Worm (Caenorhabditis elegans) whole organism, L1 larva: ENCODE results near the gene K01G12.22.

Experiments used
- C16A3.4 ChIP-seq: fragments of 150-350 bp; optimal IDR thresholded peaks from 2 replicates; lab custom pipeline; 2014; ENCODE audit warnings: missing biosample characterization, missing genetic modification characterization
- C34B4.2 ChIP-seq: sonication (generic microtip); optimal IDR thresholded peaks from 2 replicates; lab custom pipeline; 2017; ENCODE audit warnings: mild to moderate bottlenecking, missing genetic modification characterization, missing compliant biosample characterization
- Y116A8C.19 ChIP-seq: sonication (generic microtip); optimal IDR thresholded peaks from 2 replicates; lab custom pipeline; 2016; ENCODE audit warnings: missing compliant biosample characterization, missing genetic modification characterization, borderline replicate concordance
- aha-1 ChIP-seq: fragments of 150-350 bp; optimal IDR thresholded peaks from 2 replicates; lab custom pipeline; 2014; ENCODE audit warnings: missing biosample characterization, missing genetic modification characterization
- ceh-63 ChIP-seq: fragments of 200-800 bp; sonication (Bioruptor generic); optimal IDR thresholded peaks from 2 replicates; lab custom pipeline; 2018; ENCODE audit warnings: mild to moderate bottlenecking, missing genetic modification characterization, missing compliant biosample characterization
- ceh-82 ChIP-seq, 3 experiments: fragments of 150-350 bp in 1 of 3; sonication (generic microtip) in 2 of 3; optimal IDR thresholded peaks; 2 replicates each; lab custom pipeline; 2014 to 2017; ENCODE audit warnings: missing biosample characterization in 3 of 3, missing genetic modification characterization in 3 of 3
- ceh-88 ChIP-seq: fragments of 200-800 bp; sonication (Bioruptor generic); IDR thresholded peaks from 2 replicates; pipeline ENCODE4 v1.3.6; 2022; ENCODE audit warnings: missing genetic modification characterization, missing compliant biosample characterization
- ceh-90 ChIP-seq: sonication (generic microtip); optimal IDR thresholded peaks from 2 replicates; lab custom pipeline; 2016; ENCODE audit warnings: missing genetic modification characterization, missing compliant biosample characterization
- dpl-1 ChIP-seq, 3 experiments: fragments of 150-350 bp in 2 of 3; sonication (generic microtip) in 1 of 3; optimal IDR thresholded peaks; 2 replicates each; lab custom pipeline; 2014 to 2017; ENCODE audit warnings: missing biosample characterization in 3 of 3, missing genetic modification characterization in 3 of 3, missing genetic modification reagents in 3 of 3
- efl-1 ChIP-seq, 4 experiments: fragments of 150-350 bp; optimal IDR thresholded peaks in 3 of 4; peaks in 1 of 4; 1 replicate in 1 of 4; 2 replicates in 3 of 4; lab custom pipeline; 2014; ENCODE audit warnings: missing biosample characterization in 2 of 4, missing genetic modification characterization in 2 of 4, missing genetic modification reagents in 2 of 4
- egl-13 ChIP-seq: sonication (generic microtip); optimal IDR thresholded peaks from 2 replicates; lab custom pipeline; 2016; ENCODE audit warnings: missing genotype, missing genetic modification reagents, missing genetic modification characterization, missing compliant biosample characterization
- elt-2 ChIP-seq: sonication (generic microtip); optimal IDR thresholded peaks from 2 replicates; lab custom pipeline; 2016; ENCODE audit warnings: missing genetic modification characterization, mild to moderate bottlenecking, inconsistent platforms, missing compliant biosample characterization, missing genetic modification reagents
- elt-3 ChIP-seq, 6 experiments: fragments of 150-350 bp in 1 of 6; sonication (generic microtip); optimal IDR thresholded peaks; 2 replicates each; lab custom pipeline; 2017 to 2018; ENCODE audit warnings: missing biosample characterization in 6 of 6, missing genetic modification characterization in 6 of 6, inconsistent platforms in 1 of 6
- ets-5 ChIP-seq: fragments of 200-800 bp; sonication (Bioruptor generic); IDR thresholded peaks from 2 replicates; pipeline ENCODE4 v1.3.6; 2022; ENCODE audit warnings: missing genetic modification characterization, missing compliant biosample characterization
- fkh-8 ChIP-seq: sonication (generic microtip); optimal IDR thresholded peaks from 2 replicates; lab custom pipeline; 2016; ENCODE audit warnings: mild to moderate bottlenecking, missing genetic modification characterization, missing compliant biosample characterization
- fos-1 ChIP-seq: fragments of 150-350 bp; optimal IDR thresholded peaks from 2 replicates; lab custom pipeline; 2014; ENCODE audit warnings: missing biosample characterization, missing genetic modification characterization
- grh-1 ChIP-seq: fragments of 200-800 bp; sonication (Bioruptor generic); IDR thresholded peaks from 2 replicates; pipeline ENCODE4 v1.3.6; 2022; ENCODE audit warnings: missing genetic modification reagents, missing genetic modification characterization, missing compliant biosample characterization
- hlh-17 ChIP-seq: fragments of 200-800 bp; sonication (Bioruptor generic); optimal IDR thresholded peaks from 2 replicates; lab custom pipeline; 2018; ENCODE audit warnings: missing genetic modification characterization, mild to moderate bottlenecking, missing compliant biosample characterization, moderate library complexity, borderline replicate concordance
- lin-13 ChIP-seq: fragments of 150-350 bp; optimal IDR thresholded peaks from 2 replicates; lab custom pipeline; 2014; ENCODE audit warnings: missing biosample characterization, missing genetic modification reagents, missing genetic modification characterization
- lin-14 ChIP-seq: fragments of 200-800 bp; sonication (Bioruptor generic); optimal IDR thresholded peaks from 2 replicates; lab custom pipeline; 2018; ENCODE audit warnings: mild to moderate bottlenecking, missing genetic modification characterization, moderate library complexity, missing compliant biosample characterization
- lin-35 ChIP-seq, 2 experiments: fragments of 150-350 bp; optimal IDR thresholded peaks; 2 replicates each; lab custom pipeline; 2014; ENCODE audit warnings: missing biosample characterization in 2 of 2, missing genetic modification characterization in 2 of 2, missing genetic modification reagents in 2 of 2
- lin-39 ChIP-seq: fragments of 150-350 bp; optimal IDR thresholded peaks from 2 replicates; lab custom pipeline; 2014; ENCODE audit warnings: missing biosample characterization, missing genetic modification reagents, missing genetic modification characterization
- lsy-2 ChIP-seq, 2 experiments: fragments of 150-350 bp; optimal IDR thresholded peaks; 2 replicates each; lab custom pipeline; 2014; ENCODE audit warnings: missing biosample characterization in 2 of 2, missing genetic modification characterization in 2 of 2
- mab-9 ChIP-seq: fragments of 200-800 bp; sonication (Bioruptor generic); IDR thresholded peaks from 2 replicates; pipeline ENCODE4 v1.3.6; 2022; ENCODE audit warnings: missing genetic modification reagents, missing genetic modification characterization, missing compliant biosample characterization
- mdl-1 ChIP-seq, 2 experiments: fragments of 150-350 bp; optimal IDR thresholded peaks; 2 replicates each; lab custom pipeline; 2014 to 2017; ENCODE audit warnings: missing biosample characterization in 2 of 2, missing genetic modification characterization in 2 of 2, inconsistent platforms in 1 of 2
- mef-2 ChIP-seq: fragments of 150-350 bp; optimal IDR thresholded peaks from 2 replicates; lab custom pipeline; 2014; ENCODE audit warnings: missing biosample characterization, missing genetic modification characterization
- mep-1 ChIP-seq: fragments of 150-350 bp; optimal IDR thresholded peaks from 2 replicates; lab custom pipeline; 2014; ENCODE audit warnings: missing biosample characterization, missing genetic modification characterization
- nhr-19 ChIP-seq: fragments of 200-800 bp; sonication (Bioruptor generic); conservative IDR thresholded peaks from 2 replicates; pipeline ENCODE4 v1.3.6; 2022; ENCODE audit warnings: missing genetic modification characterization, missing compliant biosample characterization
- nhr-20 ChIP-seq: sonication (generic microtip); optimal IDR thresholded peaks from 2 replicates; lab custom pipeline; 2016; ENCODE audit warnings: mild to moderate bottlenecking, missing genetic modification characterization, missing compliant biosample characterization
- nhr-237 ChIP-seq: fragments of 150-350 bp; optimal IDR thresholded peaks from 2 replicates; lab custom pipeline; 2014; ENCODE audit warnings: missing biosample characterization, missing genetic modification characterization
- nhr-28 ChIP-seq: fragments of 150-350 bp; optimal IDR thresholded peaks from 2 replicates; lab custom pipeline; 2014; ENCODE audit warnings: missing biosample characterization, missing genetic modification characterization
- nhr-71 ChIP-seq: sonication (generic microtip); optimal IDR thresholded peaks from 2 replicates; lab custom pipeline; 2016; ENCODE audit warnings: mild to moderate bottlenecking, missing genetic modification characterization, moderate library complexity, missing compliant biosample characterization
- nhr-77 ChIP-seq: fragments of 150-350 bp; optimal IDR thresholded peaks from 2 replicates; lab custom pipeline; 2014; ENCODE audit warnings: missing biosample characterization, missing genetic modification characterization
- nhr-84 ChIP-seq: sonication (generic microtip); optimal IDR thresholded peaks from 2 replicates; lab custom pipeline; 2017; ENCODE audit warnings: missing biosample characterization, missing genetic modification characterization
- nhr-85 ChIP-seq: sonication (generic microtip); peaks from one replicate; lab custom pipeline; 2016; ENCODE audit warnings: missing genetic modification characterization, inconsistent platforms, missing compliant biosample characterization
- nhr-90 ChIP-seq: sonication (generic microtip); optimal IDR thresholded peaks from 2 replicates; lab custom pipeline; 2016; ENCODE audit warnings: mild to moderate bottlenecking, missing genetic modification characterization, missing compliant biosample characterization; ENCODE audit not compliant: poor library complexity
- pag-3 ChIP-seq: sonication (generic microtip); optimal IDR thresholded peaks from 2 replicates; lab custom pipeline; 2017; ENCODE audit warnings: missing genetic modification characterization, mild to moderate bottlenecking, missing compliant biosample characterization, antibody characterized with exemption, borderline replicate concordance; ENCODE audit not compliant: insufficient read depth
- pax-3 ChIP-seq: fragments of 200-800 bp; sonication (Bioruptor generic); optimal IDR thresholded peaks from 2 replicates; lab custom pipeline; 2018; ENCODE audit warnings: mild to moderate bottlenecking, missing genetic modification characterization, moderate library complexity, missing compliant biosample characterization
- rnt-1 ChIP-seq: sonication (generic microtip); optimal IDR thresholded peaks from 2 replicates; lab custom pipeline; 2016; ENCODE audit warnings: mild to moderate bottlenecking, missing genetic modification characterization, moderate library complexity, missing compliant biosample characterization
- snu-23 ChIP-seq: sonication (generic microtip); optimal IDR thresholded peaks from 2 replicates; lab custom pipeline; 2016; ENCODE audit warnings: missing genetic modification characterization, missing compliant biosample characterization
- sptf-1 ChIP-seq: fragments of 150-350 bp; optimal IDR thresholded peaks from 2 replicates; lab custom pipeline; 2014; ENCODE audit warnings: missing biosample characterization, missing genetic modification characterization
- sup-37 ChIP-seq: fragments of 200-800 bp; sonication (Bioruptor generic); optimal IDR thresholded peaks from 2 replicates; lab custom pipeline; 2018; ENCODE audit warnings: mild to moderate bottlenecking, missing genetic modification characterization, missing compliant biosample characterization
- swsn-7 ChIP-seq: sonication (generic microtip); optimal IDR thresholded peaks from 2 replicates; lab custom pipeline; 2016; ENCODE audit warnings: missing genetic modification characterization, missing compliant biosample characterization
- unc-30 ChIP-seq: sonication (generic microtip); optimal IDR thresholded peaks from 2 replicates; lab custom pipeline; 2017; ENCODE audit warnings: missing biosample characterization, missing genetic modification characterization
- unc-62 ChIP-seq: fragments of 150-350 bp; optimal IDR thresholded peaks from 2 replicates; lab custom pipeline; 2014; ENCODE audit warnings: missing biosample characterization, missing genetic modification reagents, missing genetic modification characterization
- unc-86 ChIP-seq: sonication (generic microtip); optimal IDR thresholded peaks from 2 replicates; lab custom pipeline; 2016; ENCODE audit warnings: missing genetic modification characterization, missing compliant biosample characterization
- xbp-1 ChIP-seq: sonication (generic microtip); optimal IDR thresholded peaks from 2 replicates; lab custom pipeline; 2016; ENCODE audit warnings: missing genetic modification characterization, missing compliant biosample characterization
- ztf-11 ChIP-seq, 2 experiments: sonication (generic microtip); optimal IDR thresholded peaks; 2 replicates each; lab custom pipeline; 2016 to 2017; ENCODE audit warnings: missing genetic modification characterization in 2 of 2, missing biosample characterization in 1 of 2, missing compliant biosample characterization in 1 of 2

Gene K01G12.22

DNA sequence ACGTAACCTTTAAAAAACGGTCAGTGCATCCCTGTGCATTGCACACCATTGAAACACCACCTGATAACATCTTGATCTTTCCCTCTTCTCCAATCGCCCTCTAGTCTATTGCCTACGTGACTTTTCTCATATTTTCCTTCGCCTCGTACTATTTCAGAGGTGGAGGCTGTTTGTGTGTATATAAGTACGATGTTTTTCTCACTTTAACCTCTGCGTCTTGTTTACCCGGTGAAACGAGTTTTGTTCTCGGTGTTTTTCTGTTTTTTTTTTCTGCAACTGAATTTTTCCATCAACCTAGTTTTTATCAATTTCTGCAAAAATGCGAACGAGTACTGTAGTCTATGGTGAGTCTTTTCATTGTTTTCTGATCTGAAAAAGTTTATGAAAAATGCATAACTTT lies 27.7 kb downstream of the K01G12.22 start, which contains the start of gene sqrd-1:
Gene sqrd-1 (plus strand): TSS at position 158 of the 400 bp plus-strand sequence.
- TF ChIP-seq sptf-1 (tag; lab: Kevin White, UChicago) = no peak
- TF ChIP-seq nhr-20 (tag; lab: Kevin White, UChicago) = peak; percentile 53
- TF ChIP-seq efl-1 (optimal IDR thresholded peaks at IDR 0.05; lab: Kevin White, UChicago) = peak in 1 of 2 experiments; percentile 21
- peak in 1 of 2 experiments; percentile 79 for TF ChIP-seq efl-1 (GFP tag; optimal IDR thresholded peaks at IDR 0.05 in 1 of 2; lab: Kevin White, UChicago)
- TF ChIP-seq xbp-1 = no peak
- peak; percentile 42 for TF ChIP-seq mep-1 (tag; lab: Kevin White, UChicago)
- no peak for TF ChIP-seq elt-3 (tag; optimal IDR thresholded peaks at IDR 0.05; lab: Kevin White, UChicago)
- peak in 1 of 2 experiments; percentile 23 for TF ChIP-seq mdl-1 (tag; optimal IDR thresholded peaks at IDR 0.05; lab: Kevin White, UChicago)
- TF ChIP-seq dpl-1 (GFP tag; optimal IDR thresholded peaks at IDR 0.05; lab: Kevin White, UChicago) = peak in 1 of 3 experiments; percentile 0
- peak; percentile 54 for TF ChIP-seq lin-14 (GFP tag; lab: Kevin White, UChicago)
- TF ChIP-seq snu-23 (GFP tag; lab: Kevin White, UChicago) = peak; percentile 33
- no peak for TF ChIP-seq sup-37 (GFP tag; lab: Kevin White, UChicago)
- TF ChIP-seq nhr-71 (tag; lab: Kevin White, UChicago) = peak; percentile 24
- peak; percentile 99 for TF ChIP-seq aha-1 (tag; lab: Kevin White, UChicago)
- TF ChIP-seq ets-5 (GFP tag; lab: Robert Waterston, UW) = no peak
- TF ChIP-seq nhr-19 (GFP tag; lab: Robert Waterston, UW) = peak; percentile 42; the same call in 1 of the 2 replicates
- no peak for TF ChIP-seq unc-62
- peak; percentile 82 for TF ChIP-seq nhr-85 (tag; lab: Kevin White, UChicago)
- no peak for TF ChIP-seq ceh-90 (tag; lab: Kevin White, UChicago)
- TF ChIP-seq nhr-90 = peak; percentile 9
- peak in 1 of 2 experiments; percentile 26 for TF ChIP-seq lsy-2 (tag; optimal IDR thresholded peaks at IDR 0.05; lab: Kevin White, UChicago)
- TF ChIP-seq ztf-11 (tag; optimal IDR thresholded peaks at IDR 0.05; lab: Kevin White, UChicago) = no peak
- peak; percentile 40 for TF ChIP-seq rnt-1 (tag; lab: Kevin White, UChicago)
- peak; percentile 17; the same call in 1 of the 2 replicates for TF ChIP-seq grh-1

DNA sequence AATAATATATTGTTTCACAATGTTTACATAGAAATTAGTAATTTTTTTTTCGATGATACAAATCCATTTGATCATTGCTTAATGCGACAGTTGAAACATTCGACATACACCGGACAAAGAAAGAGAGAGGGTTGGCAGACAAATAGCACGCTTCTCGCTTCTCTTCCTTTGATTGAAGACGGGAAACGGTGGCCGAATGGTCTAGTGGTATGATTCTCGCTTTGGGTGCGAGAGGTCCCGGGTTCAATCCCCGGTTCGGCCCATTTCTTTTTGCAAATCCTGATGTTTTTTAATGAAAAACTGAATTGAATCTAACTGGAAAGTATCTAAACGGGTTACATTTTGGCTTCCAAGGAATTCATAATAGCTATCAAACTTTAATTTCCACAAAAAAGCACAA lies 32.9 kb downstream of the K01G12.22 start:
- peak in 1 of 3 experiments; percentile 25 for TF ChIP-seq dpl-1 (GFP tag; optimal IDR thresholded peaks at IDR 0.05; lab: Kevin White, UChicago)
- peak; percentile 55 for TF ChIP-seq C16A3.4 (tag; lab: Kevin White, UChicago)
- no peak for TF ChIP-seq nhr-237 (tag; lab: Kevin White, UChicago)
- no peak for TF ChIP-seq unc-86 (tag; lab: Kevin White, UChicago)
- TF ChIP-seq fkh-8 (tag; lab: Kevin White, UChicago) = no peak
- no peak for TF ChIP-seq nhr-77 (tag; lab: Kevin White, UChicago)
- TF ChIP-seq unc-30 (tag; lab: Kevin White, UChicago) = no peak
- no peak for TF ChIP-seq elt-3 (tag; optimal IDR thresholded peaks at IDR 0.05; lab: Kevin White, UChicago)
- peak; percentile 66 for TF ChIP-seq snu-23 (GFP tag; lab: Kevin White, UChicago)
- TF ChIP-seq xbp-1 = no peak
- TF ChIP-seq egl-13 (tag; lab: Kevin White, UChicago) = no peak
- no peak for TF ChIP-seq ceh-63 (GFP tag; lab: Kevin White, UChicago)
- TF ChIP-seq lin-14 (GFP tag; lab: Kevin White, UChicago) = no peak
- TF ChIP-seq lin-13 = peak; percentile 8
- no peak for TF ChIP-seq nhr-84 (tag; lab: Kevin White, UChicago)
- no peak for TF ChIP-seq pax-3 (tag; lab: Kevin White, UChicago)
- no peak for TF ChIP-seq elt-2 (tag; lab: Kevin White, UChicago)
- no peak for TF ChIP-seq fos-1 (tag; lab: Kevin White, UChicago)
- no peak for TF ChIP-seq mab-9 (GFP tag; lab: Robert Waterston, UW)
- TF ChIP-seq lin-35 (GFP tag; optimal IDR thresholded peaks at IDR 0.05; lab: Kevin White, UChicago) = peak; percentile 18 to 68
- TF ChIP-seq nhr-90 = peak; percentile 39
- no peak for TF ChIP-seq lin-39 (tag; lab: Kevin White, UChicago)
- TF ChIP-seq ceh-88 (GFP tag; lab: Robert Waterston, UW) = no peak
- TF ChIP-seq ceh-82 (tag; optimal IDR thresholded peaks at IDR 0.05; lab: Kevin White, UChicago) = peak in 1 of 3 experiments; percentile 17
- TF ChIP-seq nhr-28 (tag; lab: Kevin White, UChicago) = no peak
- no peak for TF ChIP-seq mef-2 (tag; lab: Kevin White, UChicago)
- TF ChIP-seq mdl-1 (tag; optimal IDR thresholded peaks at IDR 0.05; lab: Kevin White, UChicago) = peak in 1 of 2 experiments; percentile 36
- peak; percentile 4 for TF ChIP-seq swsn-7 (tag; lab: Kevin White, UChicago)
- TF ChIP-seq hlh-17 = no peak
- TF ChIP-seq efl-1 (optimal IDR thresholded peaks at IDR 0.05; lab: Kevin White, UChicago) = peak; percentile 10 to 38
- TF ChIP-seq efl-1 (GFP tag; optimal IDR thresholded peaks at IDR 0.05 in 1 of 2; lab: Kevin White, UChicago) = peak in 1 of 2 experiments; percentile 31
- no peak for TF ChIP-seq pag-3 (tag; lab: Kevin White, UChicago)
- TF ChIP-seq Y116A8C.19 (tag; lab: Kevin White, UChicago) = no peak
- TF ChIP-seq C34B4.2 (tag; lab: Kevin White, UChicago) = no peak
